Worm (Caenorhabditis elegans): ENCODE results near the gene T05A7.12.

ce11 chrII:4681391-4681790 lies 18.3 kb upstream of the T05A7.12 start, which contains the start of gene T05A7.7:
- TF ChIP-seq ztf-11 (tag; optimal IDR thresholded peaks at IDR 0.05) (no peak), sox-4 (tag; optimal IDR thresholded peaks at IDR 0.05) (no peak), lin-14 (GFP tag; optimal IDR thresholded peaks at IDR 0.05) (no peak), nhr-77 (tag; optimal IDR thresholded peaks at IDR 0.05) (no peak)
